Fruit fly (Drosophila melanogaster) whole organism, embryonic: ENCODE results near the gene Cyp1.
A peak's percentile ranks its signal among the peaks of the same experiment; 100 is the strongest.

Source experiments
- CG10209 ChIP-seq: fragments of 200-800 bp; sonication (Bioruptor generic); optimal IDR thresholded peaks from 3 replicates; lab custom pipeline; 2017; ENCODE audit warnings: missing biosample characterization, mild to moderate bottlenecking, missing genetic modification characterization, missing genetic modification reagents
- CG10267 ChIP-seq: fragments of 200-800 bp; sonication (Bioruptor generic); optimal IDR thresholded peaks from 2 replicates; lab custom pipeline; 2018; ENCODE audit warnings: missing biosample characterization, mild to moderate bottlenecking, missing genetic modification characterization, moderate library complexity
- CG11398 ChIP-seq: fragments of 200-800 bp; sonication (Bioruptor generic); optimal IDR thresholded peaks from 2 replicates; lab custom pipeline; 2016; ENCODE audit warnings: missing biosample characterization, missing genetic modification characterization
- CG11504 ChIP-seq: fragments of 200-800 bp; sonication (Bioruptor generic); optimal IDR thresholded peaks from 3 replicates; lab custom pipeline; 2019; ENCODE audit warnings: missing biosample characterization, mild to moderate bottlenecking, missing genetic modification characterization, moderate library complexity
- CG1233 ChIP-seq: fragments of 200-800 bp; sonication (Bioruptor generic); optimal IDR thresholded peaks from 4 replicates; lab custom pipeline; 2018; ENCODE audit warnings: missing biosample characterization, mild to moderate bottlenecking, missing genetic modification characterization
- CG13287 ChIP-seq: fragments of 200-800 bp; sonication (Bioruptor generic); IDR thresholded peaks from 2 replicates; pipeline ENCODE4 v1.3.6; 2022; ENCODE audit warnings: missing biosample characterization, missing genetic modification characterization; ENCODE audit not compliant: partially characterized antibody
- CG13296 ChIP-seq: fragments of 200-800 bp; sonication (Bioruptor generic); optimal IDR thresholded peaks from 3 replicates; lab custom pipeline; 2018; ENCODE audit warnings: missing biosample characterization, mild to moderate bottlenecking, missing genetic modification characterization
- CG14710 ChIP-seq: fragments of 200-800 bp; sonication (Bioruptor generic); optimal IDR thresholded peaks from 3 replicates; lab custom pipeline; 2019; ENCODE audit warnings: missing biosample characterization, mild to moderate bottlenecking, missing genetic modification characterization, moderate library complexity
- CG15514 ChIP-seq: fragments of 200-800 bp; sonication (Bioruptor generic); optimal IDR thresholded peaks from 3 replicates; lab custom pipeline; 2017; ENCODE audit warnings: missing biosample characterization, missing genetic modification characterization, mild to moderate bottlenecking, moderate library complexity, missing genetic modification reagents
- CG18476 ChIP-seq: fragments of 200-800 bp; sonication (Bioruptor generic); optimal IDR thresholded peaks from 2 replicates; lab custom pipeline; 2016; ENCODE audit warnings: missing biosample characterization, mild to moderate bottlenecking, missing genetic modification characterization
- CG30403 ChIP-seq: fragments of 200-800 bp; sonication (Bioruptor generic); optimal IDR thresholded peaks from 3 replicates; lab custom pipeline; 2016; ENCODE audit warnings: missing biosample characterization, missing genetic modification characterization
- CG33213 ChIP-seq: fragments of 200-800 bp; sonication (Bioruptor generic); optimal IDR thresholded peaks from 3 replicates; lab custom pipeline; 2016; ENCODE audit warnings: missing biosample characterization, missing genetic modification characterization
- CG34224 ChIP-seq: fragments of 200-800 bp; sonication (Bioruptor generic); IDR thresholded peaks from 3 replicates; pipeline ENCODE4 v1.3.6; 2022; ENCODE audit warnings: missing biosample characterization, missing genetic modification characterization; ENCODE audit not compliant: partially characterized antibody
- CG3995 ChIP-seq: fragments of 200-800 bp; sonication (Bioruptor generic); optimal IDR thresholded peaks from 3 replicates; lab custom pipeline; 2016; ENCODE audit warnings: missing biosample characterization, missing genetic modification characterization
- CG4730 ChIP-seq: fragments of 200-800 bp; sonication (Bioruptor generic); IDR thresholded peaks from 2 replicates; pipeline ENCODE4 v1.3.6; 2022; ENCODE audit warnings: missing biosample characterization, missing genetic modification characterization
- CG7357 ChIP-seq: fragments of 200-800 bp; sonication (Bioruptor generic); IDR thresholded peaks from 3 replicates; pipeline ENCODE4 v1.3.6; 2022; ENCODE audit warnings: missing biosample characterization, missing genetic modification characterization
- CG9797 ChIP-seq: fragments of 200-800 bp; sonication (Bioruptor generic); optimal IDR thresholded peaks from 3 replicates; lab custom pipeline; 2018; ENCODE audit warnings: missing biosample characterization, mild to moderate bottlenecking, missing genetic modification characterization
- Dp ChIP-seq: fragments of 200-800 bp; sonication (Bioruptor generic); optimal IDR thresholded peaks from 2 replicates; lab custom pipeline; 2018; ENCODE audit warnings: missing biosample characterization, mild to moderate bottlenecking, missing genetic modification characterization, moderate library complexity
- E2f2 ChIP-seq: fragments of 200-800 bp; sonication (Bioruptor generic); IDR thresholded peaks from 2 replicates; pipeline ENCODE4 v1.3.6; 2022; ENCODE audit warnings: missing biosample characterization, missing genetic modification characterization
- Elba2 ChIP-seq: fragments of 200-800 bp; sonication (Bioruptor generic); optimal IDR thresholded peaks from 3 replicates; lab custom pipeline; 2016; ENCODE audit warnings: missing biosample characterization, missing genetic modification characterization
- Ets65A ChIP-seq: fragments of 200-800 bp; sonication (Bioruptor generic); peaks from one replicate; lab custom pipeline; 2016; ENCODE audit warnings: missing biosample characterization, missing genetic modification characterization
- Neu2 ChIP-seq: fragments of 200-800 bp; sonication (Bioruptor generic); optimal IDR thresholded peaks from 3 replicates; lab custom pipeline; 2016; ENCODE audit warnings: missing biosample characterization, missing genetic modification characterization, borderline replicate concordance
- Nf-YA ChIP-seq: fragments of 200-800 bp; sonication (Bioruptor generic); IDR thresholded peaks from 2 replicates; pipeline ENCODE4 v1.3.6; 2022; ENCODE audit warnings: missing biosample characterization, missing genetic modification characterization
- Nf-YC ChIP-seq: fragments of 200-800 bp; optimal IDR thresholded peaks from 3 replicates; lab custom pipeline; 2019; ENCODE audit warnings: missing biosample characterization, mild to moderate bottlenecking, missing genetic modification characterization, moderate library complexity
- YL-1 ChIP-seq: fragments of 200-800 bp; sonication (Bioruptor generic); optimal IDR thresholded peaks from 3 replicates; lab custom pipeline; 2017; ENCODE audit warnings: missing biosample characterization, mild to moderate bottlenecking, missing genetic modification characterization
- amos ChIP-seq: fragments of 200-800 bp; sonication (Bioruptor generic); IDR thresholded peaks from 2 replicates; pipeline ENCODE4 v1.3.6; 2022; ENCODE audit warnings: missing biosample characterization, missing genetic modification characterization; ENCODE audit not compliant: partially characterized antibody
- bsh ChIP-seq, 2 experiments: fragments of 200-800 bp; sonication (Bioruptor generic); optimal IDR thresholded peaks; 2 replicates each; lab custom pipeline; 2017 to 2018; ENCODE audit warnings: mild to moderate bottlenecking in 2 of 2, missing biosample characterization in 2 of 2, missing genetic modification characterization in 2 of 2, moderate library complexity in 1 of 2
- crol ChIP-seq: fragments of 200-800 bp; sonication (Bioruptor generic); IDR thresholded peaks from 2 replicates; pipeline ENCODE4 v1.3.6; 2022; ENCODE audit warnings: missing biosample characterization, missing genetic modification characterization
- dmrt99B ChIP-seq: fragments of 200-800 bp; sonication (Bioruptor generic); optimal IDR thresholded peaks from 2 replicates; lab custom pipeline; 2018; ENCODE audit warnings: missing biosample characterization, mild to moderate bottlenecking, missing genetic modification characterization, moderate library complexity
- ewg ChIP-seq: fragments of 200-800 bp; sonication (Bioruptor generic); optimal IDR thresholded peaks from 3 replicates; lab custom pipeline; 2017; ENCODE audit warnings: mild to moderate bottlenecking, missing biosample characterization, missing genetic modification reagents, missing genetic modification characterization
- gce ChIP-seq: fragments of 200-800 bp; sonication (Bioruptor generic); IDR thresholded peaks from 3 replicates; pipeline ENCODE4 v1.3.6; 2022; ENCODE audit warnings: missing biosample characterization, missing genetic modification characterization
- gsb-n ChIP-seq: fragments of 200-800 bp; sonication (Bioruptor generic); optimal IDR thresholded peaks from 3 replicates; lab custom pipeline; 2018; ENCODE audit warnings: missing biosample characterization, mild to moderate bottlenecking, missing genetic modification characterization
- hbn ChIP-seq: fragments of 200-800 bp; sonication (Bioruptor generic); IDR thresholded peaks from 2 replicates; pipeline ENCODE4 v1.3.6; 2022; ENCODE audit warnings: missing biosample characterization, missing genetic modification characterization; ENCODE audit not compliant: partially characterized antibody
- inv ChIP-seq: fragments of 200-800 bp; sonication (Bioruptor generic); IDR thresholded peaks from 2 replicates; pipeline ENCODE4 v1.3.6; 2022; ENCODE audit warnings: missing biosample characterization, missing genetic modification characterization; ENCODE audit not compliant: partially characterized antibody
- jing ChIP-seq: fragments of 200-800 bp; sonication (Bioruptor generic); optimal IDR thresholded peaks from 2 replicates; lab custom pipeline; 2018; ENCODE audit warnings: missing biosample characterization, mild to moderate bottlenecking, missing genetic modification characterization
- knrl ChIP-seq: fragments of 200-800 bp; sonication (Bioruptor generic); IDR thresholded peaks from 3 replicates; pipeline ENCODE4 v1.3.6; 2022; ENCODE audit warnings: missing biosample characterization, missing genetic modification characterization; ENCODE audit not compliant: partially characterized antibody
- lilli ChIP-seq: fragments of 200-800 bp; sonication (Bioruptor generic); optimal IDR thresholded peaks from 3 replicates; lab custom pipeline; 2016; ENCODE audit warnings: missing biosample characterization, missing genetic modification characterization
- mam ChIP-seq: fragments of 200-800 bp; sonication (Bioruptor generic); optimal IDR thresholded peaks from 3 replicates; lab custom pipeline; 2016; ENCODE audit warnings: missing biosample characterization, missing genetic modification characterization
- oc ChIP-seq: fragments of 200-800 bp; sonication (Bioruptor generic); optimal IDR thresholded peaks from 2 replicates; lab custom pipeline; 2018; ENCODE audit warnings: missing biosample characterization, mild to moderate bottlenecking, missing genetic modification characterization, moderate library complexity
- otp ChIP-seq: fragments of 200-800 bp; sonication (Bioruptor generic); IDR thresholded peaks from 3 replicates; pipeline ENCODE4, ENCODE4 v1.3.6; 2022; ENCODE audit warnings: missing biosample characterization, missing genetic modification characterization
- phol ChIP-seq: fragments of 200-800 bp; sonication (Bioruptor generic); optimal IDR thresholded peaks from 3 replicates; lab custom pipeline; 2018; ENCODE audit warnings: missing biosample characterization, mild to moderate bottlenecking, missing genetic modification characterization, moderate library complexity
- prd ChIP-seq, 3 experiments: fragments of >200 bp in 2 of 3; fragments of 200-800 bp in 1 of 3; sonication (Bioruptor generic) in 1 of 3; optimal IDR thresholded peaks in 2 of 3; IDR thresholded peaks in 1 of 3; 2 replicates in 2 of 3; 3 replicates in 1 of 3; pipeline versions ENCODE4 v1.3.6 to Lab custom; 2017 to 2022; ENCODE audit warnings: missing biosample characterization in 1 of 3, missing genetic modification characterization in 1 of 3
- ranshi ChIP-seq: fragments of 200-800 bp; sonication (Bioruptor generic); IDR thresholded peaks from 2 replicates; pipeline ENCODE4 v1.3.6; 2022; ENCODE audit warnings: missing biosample characterization, missing genetic modification characterization
- row ChIP-seq: fragments of 200-800 bp; sonication (Bioruptor generic); IDR thresholded peaks from 3 replicates; pipeline ENCODE4 v1.3.6; 2022; ENCODE audit warnings: missing biosample characterization, missing genetic modification characterization
- sens ChIP-seq: fragments of 200-800 bp; sonication (Bioruptor generic); peaks from one replicate; lab custom pipeline; 2016; ENCODE audit warnings: missing biosample characterization, missing genetic modification characterization
- stwl ChIP-seq: fragments of 200-800 bp; sonication (Bioruptor generic); optimal IDR thresholded peaks from 3 replicates; lab custom pipeline; 2018; ENCODE audit warnings: missing biosample characterization, mild to moderate bottlenecking, missing genetic modification characterization, moderate library complexity
- trem ChIP-seq: fragments of 200-800 bp; optimal IDR thresholded peaks from 3 replicates; lab custom pipeline; 2019; ENCODE audit warnings: missing biosample characterization, mild to moderate bottlenecking, missing genetic modification characterization, moderate library complexity
- unc-4 ChIP-seq: fragments of 200-800 bp; sonication (Bioruptor generic); IDR thresholded peaks from 2 replicates; pipeline ENCODE4 v1.3.6; 2022; ENCODE audit warnings: missing biosample characterization, missing genetic modification characterization; ENCODE audit not compliant: partially characterized antibody
- wdn ChIP-seq: fragments of 200-800 bp; sonication (Bioruptor generic); IDR thresholded peaks from 2 replicates; pipeline ENCODE4 v1.3.6; 2022; ENCODE audit warnings: missing biosample characterization, missing genetic modification characterization
- yki ChIP-seq: fragments of >200 bp; optimal IDR thresholded peaks from 3 replicates; lab custom pipeline; 2018

Gene Cyp1

dm6 chrX:16350062-16350461 is 29.9 kb upstream of the Cyp1 start, which contains the start of gene sl:
sl (plus strand) TSS chrX:16350315.
- TF ChIP-seq inv (GFP tag; lab: Robert Waterston, UW) (no peak), yki (lab: Kevin White, UChicago) (no peak), CG10209 (no peak), jing (GFP tag; lab: Kevin White, UChicago) (no peak), amos (GFP tag; lab: Robert Waterston, UW) (peak; percentile 38), bsh (GFP tag; optimal IDR thresholded peaks at IDR 0.05; lab: Kevin White, UChicago) (no peak), CG13287 (GFP tag; lab: Robert Waterston, UW) (peak; percentile 66), ewg (GFP tag; lab: Kevin White, UChicago) (no peak), oc (tag; lab: Kevin White, UChicago) (no peak), Neu2 (GFP tag; lab: Kevin White, UChicago) (no peak), CG30403 (GFP tag; lab: Kevin White, UChicago) (peak; percentile 16), knrl (GFP tag; lab: Robert Waterston, UW) (peak; percentile 32; the same call in 1 of the 3 replicates), YL-1 (peak; percentile 57), E2f2 (GFP tag; lab: Robert Waterston, UW) (0 out of 2 replicates have a peak, but pooled peaks have one; percentile 19), CG1233 (GFP tag; lab: Kevin White, UChicago) (no peak), CG14710 (peak; percentile 46), Elba2 (GFP tag; lab: Kevin White, UChicago) (peak; percentile 40), hbn (GFP tag; lab: Robert Waterston, UW) (peak; percentile 49; the same call in 1 of the 2 replicates), unc-4 (GFP tag; lab: Robert Waterston, UW) (peak; percentile 19; the same call in 1 of the 2 replicates), sens (GFP tag; lab: Kevin White, UChicago) (peak; percentile 85), CG4730 (GFP tag; lab: Robert Waterston, UW) (no peak), Ets65A (GFP tag; lab: Kevin White, UChicago) (peak; percentile 46), CG11504 (tag; lab: Kevin White, UChicago) (no peak), CG13296 (GFP tag; lab: Kevin White, UChicago) (no peak), CG15514 (GFP tag; lab: Kevin White, UChicago) (peak; percentile 69), prd (optimal IDR thresholded peaks at IDR 0.05; lab: Kevin White, UChicago) (no peak), prd (GFP tag; IDR thresholded peaks at IDR 0.05; lab: Robert Waterston, UW) (no peak), otp (GFP tag; lab: Robert Waterston, UW) (0 out of 3 replicates have a peak, but pooled peaks have one; percentile 10), CG9797 (GFP tag; lab: Kevin White, UChicago) (peak; percentile 71), gce (GFP tag; lab: Robert Waterston, UW) (no peak), dmrt99B (tag; lab: Kevin White, UChicago) (no peak), CG33213 (GFP tag; lab: Kevin White, UChicago) (no peak), CG34224 (peak; percentile 53; the same call in 2 of the 3 replicates), phol (tag; lab: Kevin White, UChicago) (peak; percentile 24), stwl (tag; lab: Kevin White, UChicago) (peak; percentile 95), trem (peak; percentile 30), lilli (GFP tag; lab: Kevin White, UChicago) (peak; percentile 47), Nf-YC (tag; lab: Kevin White, UChicago) (no peak), crol (GFP tag; lab: Robert Waterston, UW) (no peak), row (peak; percentile 83), CG7357 (peak; percentile 92), Nf-YA (GFP tag; lab: Robert Waterston, UW) (no peak), CG10267 (peak; percentile 38), mam (GFP tag; lab: Kevin White, UChicago) (peak; percentile 37), CG3995 (GFP tag; lab: Kevin White, UChicago) (no peak), wdn (GFP tag; lab: Robert Waterston, UW) (no peak), gsb-n (no peak), Dp (peak; percentile 7), CG11398 (GFP tag; lab: Kevin White, UChicago) (no peak), CG18476 (GFP tag; lab: Kevin White, UChicago) (no peak), ranshi (no peak)
